Fruit fly (Drosophila melanogaster): ENCODE results near the gene galla-2.

DNA sequence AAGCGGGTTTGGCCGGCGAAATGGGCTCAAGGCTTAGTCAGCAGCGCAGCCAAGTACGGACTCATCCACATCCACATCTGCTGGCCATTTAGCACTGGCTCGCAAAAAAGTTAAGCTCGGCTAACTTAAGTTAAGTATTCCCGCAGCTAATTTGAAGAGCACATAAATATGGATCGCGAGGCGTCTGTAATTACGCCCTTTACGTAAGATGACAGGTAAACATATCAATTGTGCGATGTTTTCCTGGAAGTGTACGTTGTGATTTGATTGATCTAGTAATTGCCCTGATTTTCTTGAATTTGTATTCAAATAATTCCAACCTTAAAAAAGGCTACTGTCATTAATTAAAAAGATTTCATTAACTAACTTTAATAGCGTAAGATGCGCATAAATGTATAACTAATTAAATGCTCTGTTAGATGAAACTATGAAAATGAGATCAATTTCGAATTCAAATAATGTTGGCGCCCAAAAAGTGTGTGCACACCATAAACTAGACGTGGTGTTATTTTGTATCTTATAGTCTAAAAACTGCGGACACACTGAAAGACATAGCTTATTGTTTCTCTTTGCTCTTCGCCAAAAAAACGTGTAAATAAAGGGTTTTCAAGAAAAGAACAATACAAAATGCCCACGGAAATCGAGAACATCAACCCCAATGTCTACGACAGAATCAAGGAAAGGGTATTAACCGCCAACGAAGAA is at the start of gene galla-2, which contains the start of gene CG6409:
- TF ChIP-seq ttk (optimal IDR thresholded peaks at IDR 0.05) = no peak
- TF ChIP-seq h (optimal IDR thresholded peaks at IDR 0.05) = no peak
- TF ChIP-seq Sin3A (optimal IDR thresholded peaks at IDR 0.05) = no peak
- no peak for TF ChIP-seq psq (optimal IDR thresholded peaks at IDR 0.05)
- no peak for TF ChIP-seq Myc (optimal IDR thresholded peaks at IDR 0.05)
- TF ChIP-seq insv (optimal IDR thresholded peaks at IDR 0.05) = no peak

All from Kc167 (cell line).